Worm (Caenorhabditis elegans) whole organism, young adult: Measurements from ENCODE around the gene C56G2.5.

Experiments
- Y79H2A.3 ChIP-seq: fragments of 200-800 bp; sonication (Bioruptor generic); conservative IDR thresholded peaks from 2 replicates; pipeline ENCODE4 v1.3.6; 2022; ENCODE audit warnings: missing genetic modification reagents, missing genetic modification characterization, missing compliant biosample characterization
- dpl-1 ChIP-seq: fragments of 150-350 bp; optimal IDR thresholded peaks from 2 replicates; lab custom pipeline; 2014; ENCODE audit warnings: missing biosample characterization, missing genetic modification reagents, missing genetic modification characterization
- nhr-90 ChIP-seq: sonication (generic microtip); optimal IDR thresholded peaks from 2 replicates; lab custom pipeline; 2016; ENCODE audit warnings: missing genotype, mild to moderate bottlenecking, missing genetic modification characterization, missing compliant biosample characterization
- snpc-4 ChIP-seq, 5 experiments: fragments of 150-350 bp in 1 of 5; sonication (generic microtip) in 4 of 5; optimal IDR thresholded peaks; 2 replicates each; lab custom pipeline; 2014 to 2018; ENCODE audit warnings: missing genetic modification characterization in 5 of 5, missing biosample characterization in 3 of 5, antibody characterized with exemption in 2 of 5, mild to moderate bottlenecking in 2 of 5, missing compliant biosample characterization in 2 of 5, missing genotype in 2 of 5, moderate library complexity in 2 of 5, missing genetic modification reagents in 1 of 5

ce11 chrIII:6312244-6312643 lies 11.8 kb downstream of the C56G2.5 start:
- TF ChIP-seq nhr-90 (tag; lab: Kevin White, UChicago) (no peak), Y79H2A.3 (no peak), dpl-1 (GFP tag; lab: Kevin White, UChicago) (no peak), snpc-4 (GFP tag; optimal IDR thresholded peaks at IDR 0.05; lab: Kevin White, UChicago) (no peak), snpc-4 (tag; optimal IDR thresholded peaks at IDR 0.05; lab: Kevin White, UChicago) (no peak)
